Worm (Caenorhabditis elegans): ENCODE measurements around the gene C31A11.13.

ce11 chrV:16271121-16271520, 31.2 kb downstream of the C31A11.13 start, which contains the start of gene T13F3.6:
- TF ChIP-seq W03F9.2 (tag; optimal IDR thresholded peaks at IDR 0.05) (no peak), him-1 (tag; optimal IDR thresholded peaks at IDR 0.05) (no peak)

Data from whole organism, L4/young adult.